Worm (Caenorhabditis elegans) whole organism, L4 larva: Measurements from ENCODE around the gene rbm-34.

Source experiments
- ces-1 ChIP-seq: fragments of 150-350 bp; sonication (generic microtip); optimal IDR thresholded peaks from 4 replicates; lab custom pipeline; 2014; ENCODE audit warnings: missing biosample characterization, missing genetic modification reagents, missing genetic modification characterization
- fkh-10 ChIP-seq: fragments of 150-350 bp; optimal IDR thresholded peaks from 2 replicates; lab custom pipeline; 2014; ENCODE audit warnings: missing biosample characterization, missing genetic modification reagents, missing genetic modification characterization
- lin-1 ChIP-seq: fragments of 200-800 bp; sonication (Bioruptor generic); IDR thresholded peaks from 2 replicates; pipeline ENCODE4 v1.3.6; 2022; ENCODE audit warnings: missing genetic modification reagents, missing genetic modification characterization, missing compliant biosample characterization
- lin-38 ChIP-seq: fragments of 200-800 bp; sonication (Bioruptor generic); IDR thresholded peaks from 2 replicates; pipeline ENCODE4 v1.3.6; 2022; ENCODE audit warnings: missing genetic modification reagents, missing genetic modification characterization, missing compliant biosample characterization
- lsy-2 ChIP-seq, 2 experiments: fragments of 150-350 bp in 1 of 2; sonication (generic microtip) in 1 of 2; optimal IDR thresholded peaks; 2 replicates each; lab custom pipeline; 2014 to 2017; ENCODE audit warnings: missing biosample characterization in 2 of 2, missing genetic modification characterization in 2 of 2
- mep-1 ChIP-seq: fragments of 150-350 bp; sonication (generic microtip); optimal IDR thresholded peaks from 3 replicates; lab custom pipeline; 2014; ENCODE audit warnings: missing biosample characterization, missing genetic modification characterization
- nhr-11 ChIP-seq: fragments of 150-350 bp; optimal IDR thresholded peaks from 2 replicates; lab custom pipeline; 2014; ENCODE audit warnings: missing biosample characterization, missing genetic modification characterization
- nhr-28 ChIP-seq: fragments of 150-350 bp; optimal IDR thresholded peaks from 2 replicates; lab custom pipeline; 2014; ENCODE audit warnings: missing biosample characterization, missing genetic modification characterization
- nhr-6 ChIP-seq: fragments of 150-350 bp; optimal IDR thresholded peaks from 2 replicates; lab custom pipeline; 2014; ENCODE audit warnings: missing biosample characterization, missing genetic modification characterization
- pha-4 ChIP-seq, 2 experiments: fragments of 150-350 bp in 1 of 2; fragments of 200-800 bp in 1 of 2; sonication (Bioruptor generic) in 1 of 2; IDR thresholded peaks in 1 of 2; optimal IDR thresholded peaks in 1 of 2; 2 replicates each; pipeline versions ENCODE4 v1.3.6 to Lab custom; 2014 to 2022; ENCODE audit warnings: missing genetic modification characterization in 2 of 2, missing genetic modification reagents in 2 of 2, missing biosample characterization in 1 of 2, missing compliant biosample characterization in 1 of 2
- pqm-1 ChIP-seq: sonication (generic microtip); optimal IDR thresholded peaks from 2 replicates; lab custom pipeline; 2017; ENCODE audit warnings: missing biosample characterization, missing genetic modification characterization
- set-16 ChIP-seq: fragments of 200-800 bp; sonication (Bioruptor generic); IDR thresholded peaks from 2 replicates; pipeline ENCODE4 v1.3.6; 2022; ENCODE audit warnings: missing genetic modification reagents, missing genetic modification characterization, missing compliant biosample characterization
- unc-62 ChIP-seq, 3 experiments: fragments of 150-350 bp in 1 of 3; sonication (generic microtip); optimal IDR thresholded peaks in 2 of 3; peaks in 1 of 3; 1 replicate in 1 of 3; 2 replicates in 2 of 3; lab custom pipeline; 2014 to 2017; ENCODE audit warnings: missing biosample characterization in 3 of 3, missing genetic modification characterization in 3 of 3, missing genetic modification reagents in 3 of 3, missing genotype in 1 of 3
- zip-11 ChIP-seq: fragments of 200-800 bp; sonication (Bioruptor generic); IDR thresholded peaks from 2 replicates; pipeline ENCODE4 v1.3.6; 2022; ENCODE audit warnings: missing genetic modification characterization, missing compliant biosample characterization

DNA sequence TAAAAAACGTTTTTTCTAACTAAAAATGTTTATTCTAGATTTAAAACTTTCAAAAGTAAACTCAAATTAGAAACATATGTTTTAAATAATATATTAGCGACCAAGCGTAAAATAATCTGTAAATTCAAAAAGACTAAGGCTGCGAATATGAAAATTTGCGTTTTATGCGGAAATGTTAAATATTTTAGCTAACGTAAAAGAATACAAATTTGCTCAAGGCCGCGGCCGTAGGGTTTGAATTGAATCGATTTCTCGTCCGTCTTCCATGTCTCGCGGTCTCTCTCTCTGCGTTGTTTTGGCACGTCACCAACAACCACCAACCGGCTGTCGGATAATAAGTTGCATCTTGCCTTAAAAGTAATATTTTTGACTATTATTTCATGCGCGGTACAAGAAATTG, 8.6 kb downstream of the rbm-34 start, which contains the start of gene F11A10.5:
- no peak for TF ChIP-seq zip-11
- TF ChIP-seq nhr-11 (tag; lab: Kevin White, UChicago), result no peak
- peak in 1 of 2 experiments; percentile 48 for TF ChIP-seq unc-62 (GFP tag; optimal IDR thresholded peaks at IDR 0.05 in 1 of 2; lab: Kevin White, UChicago)
- TF ChIP-seq unc-62 (tag; optimal IDR thresholded peaks at IDR 0.05; lab: Kevin White, UChicago), result no peak
- TF ChIP-seq mep-1, result no peak
- no peak for TF ChIP-seq lin-38
- no peak for TF ChIP-seq ces-1 (GFP tag; lab: Kevin White, UChicago)
- TF ChIP-seq lin-1 (GFP tag; lab: Robert Waterston, UW), result no peak
- no peak for TF ChIP-seq fkh-10
- TF ChIP-seq lsy-2 (tag; optimal IDR thresholded peaks at IDR 0.05; lab: Kevin White, UChicago), result no peak
- no peak for TF ChIP-seq set-16 (GFP tag; lab: Robert Waterston, UW)
- TF ChIP-seq pha-4 (GFP tag; IDR thresholded peaks at IDR 0.05; lab: Robert Waterston, UW), result no peak
- TF ChIP-seq pha-4 (tag; optimal IDR thresholded peaks at IDR 0.05; lab: Kevin White, UChicago), result no peak
- TF ChIP-seq nhr-28 (tag; lab: Kevin White, UChicago), result no peak
- no peak for TF ChIP-seq nhr-6 (tag; lab: Kevin White, UChicago)
- no peak for TF ChIP-seq pqm-1 (tag; lab: Kevin White, UChicago)
